Worm (Caenorhabditis elegans) whole organism, L1 larva: ENCODE data around the gene C27A2.12.

Experiments
- ceh-82 ChIP-seq, 3 experiments: fragments of 150-350 bp in 1 of 3; sonication (generic microtip) in 2 of 3; optimal IDR thresholded peaks; 2 replicates each; lab custom pipeline; 2014 to 2017; ENCODE audit warnings: missing biosample characterization in 3 of 3, missing genetic modification characterization in 3 of 3
- lin-39 ChIP-seq: fragments of 150-350 bp; optimal IDR thresholded peaks from 2 replicates; lab custom pipeline; 2014; ENCODE audit warnings: missing biosample characterization, missing genetic modification reagents, missing genetic modification characterization
- nhr-237 ChIP-seq: fragments of 150-350 bp; optimal IDR thresholded peaks from 2 replicates; lab custom pipeline; 2014; ENCODE audit warnings: missing biosample characterization, missing genetic modification characterization
- skn-1 ChIP-seq: fragments of 150-350 bp; optimal IDR thresholded peaks from 2 replicates; lab custom pipeline; 2014; ENCODE audit warnings: missing biosample characterization, missing genetic modification characterization
- unc-62 ChIP-seq: fragments of 150-350 bp; optimal IDR thresholded peaks from 2 replicates; lab custom pipeline; 2014; ENCODE audit warnings: missing biosample characterization, missing genetic modification reagents, missing genetic modification characterization

- no peak for TF ChIP-seq skn-1
- TF ChIP-seq ceh-82 (tag; optimal IDR thresholded peaks at IDR 0.05; lab: Kevin White, UChicago), result no peak
- no peak for TF ChIP-seq unc-62 (GFP tag; lab: Kevin White, UChicago)
- TF ChIP-seq nhr-237 (tag; lab: Kevin White, UChicago), result no peak
- TF ChIP-seq lin-39 (tag; lab: Kevin White, UChicago), result no peak
These were observed 25.4 kb upstream of the C27A2.12 start, which contains the start of gene C04G6.4 for ce11 chrII:5083341-5083740.
